Worm (Caenorhabditis elegans) whole organism, mixed stage, embryonic: ENCODE data around the gene T16G1.4.

Experiments used
- bed-3 ChIP-seq: fragments of 200-800 bp; sonication (Bioruptor generic); optimal IDR thresholded peaks from 3 replicates; lab custom pipeline; 2018; ENCODE audit warnings: mild to moderate bottlenecking, missing genetic modification characterization, moderate library complexity, missing compliant biosample characterization
- ces-1 ChIP-seq: fragments of 150-350 bp; optimal IDR thresholded peaks from 2 replicates; lab custom pipeline; 2014; ENCODE audit warnings: missing biosample characterization, missing genetic modification reagents, missing genetic modification characterization
- elt-3 ChIP-seq: fragments of 150-350 bp; optimal IDR thresholded peaks from 2 replicates; lab custom pipeline; 2014; ENCODE audit warnings: missing biosample characterization, missing genetic modification characterization
- lin-13 ChIP-seq: fragments of 150-350 bp; optimal IDR thresholded peaks from 2 replicates; lab custom pipeline; 2014; ENCODE audit warnings: missing biosample characterization, missing genetic modification characterization
- mep-1 ChIP-seq: fragments of 150-350 bp; optimal IDR thresholded peaks from 2 replicates; lab custom pipeline; 2017; ENCODE audit warnings: missing biosample characterization, missing genetic modification reagents, missing genetic modification characterization, inconsistent platforms
- nhr-12 ChIP-seq: fragments of 150-350 bp; optimal IDR thresholded peaks from 2 replicates; lab custom pipeline; 2014; ENCODE audit warnings: missing biosample characterization, missing genetic modification characterization
- nhr-237 ChIP-seq: fragments of 150-350 bp; optimal IDR thresholded peaks from 2 replicates; lab custom pipeline; 2014; ENCODE audit warnings: missing biosample characterization, missing genetic modification characterization
- nhr-28 ChIP-seq: fragments of 150-350 bp; optimal IDR thresholded peaks from 2 replicates; lab custom pipeline; 2014; ENCODE audit warnings: missing biosample characterization, missing genetic modification characterization
- pha-4 ChIP-seq: fragments of 150-350 bp; optimal IDR thresholded peaks from 2 replicates; lab custom pipeline; 2018; ENCODE audit warnings: missing biosample characterization, missing genetic modification reagents, missing genetic modification characterization
- snpc-4 ChIP-seq: fragments of 150-350 bp; optimal IDR thresholded peaks from 2 replicates; lab custom pipeline; 2014; ENCODE audit warnings: missing biosample characterization, missing genetic modification characterization
- sptf-1 ChIP-seq: sonication (generic microtip); optimal IDR thresholded peaks from 2 replicates; lab custom pipeline; 2017; ENCODE audit warnings: mild to moderate bottlenecking, missing genetic modification characterization, moderate library complexity, missing compliant biosample characterization
- tbx-8 ChIP-seq: fragments of 200-800 bp; sonication (Bioruptor generic); optimal IDR thresholded peaks from 2 replicates; lab custom pipeline; 2018; ENCODE audit warnings: mild to moderate bottlenecking, missing genetic modification characterization, moderate library complexity, missing compliant biosample characterization
- zip-8 ChIP-seq: fragments of 150-350 bp; optimal IDR thresholded peaks from 2 replicates; lab custom pipeline; 2014; ENCODE audit warnings: missing biosample characterization, missing genetic modification characterization
- ztf-11 ChIP-seq: fragments of 150-350 bp; optimal IDR thresholded peaks from 2 replicates; lab custom pipeline; 2014; ENCODE audit warnings: missing biosample characterization, missing genetic modification characterization

ce11 chrV:12939434-12939833, 2.2 kb downstream of the T16G1.4 start, which contains the start of gene T16G1.5:
- no peak for TF ChIP-seq snpc-4 (tag; lab: Kevin White, UChicago)
- peak; percentile 39 for TF ChIP-seq zip-8
- TF ChIP-seq ces-1 (GFP tag; lab: Kevin White, UChicago): no peak
- no peak for TF ChIP-seq nhr-28 (tag; lab: Kevin White, UChicago)
- no peak for TF ChIP-seq mep-1 (tag; lab: Kevin White, UChicago)
- TF ChIP-seq elt-3: no peak
- no peak for TF ChIP-seq ztf-11
- no peak for TF ChIP-seq nhr-237
- TF ChIP-seq sptf-1: no peak
- no peak for TF ChIP-seq lin-13 (tag; lab: Kevin White, UChicago)
- no peak for TF ChIP-seq nhr-12 (tag; lab: Kevin White, UChicago)
- TF ChIP-seq pha-4 (tag; lab: Kevin White, UChicago): no peak
- TF ChIP-seq bed-3 (GFP tag; lab: Kevin White, UChicago): no peak
- TF ChIP-seq tbx-8 (GFP tag; lab: Kevin White, UChicago): no peak
